Worm (Caenorhabditis elegans) whole organism, young adult: ENCODE data around the gene pas-1.

Experiments
- B0035.1 ChIP-seq: sonication (generic microtip); optimal IDR thresholded peaks from 2 replicates; lab custom pipeline; 2016; ENCODE audit warnings: missing genetic modification characterization, mild to moderate bottlenecking, missing compliant biosample characterization, missing genotype, missing genetic modification reagents
- C17E4.6 ChIP-seq: fragments of 200-800 bp; sonication (Bioruptor generic); IDR thresholded peaks from 2 replicates; pipeline ENCODE4 v1.3.6; 2022; ENCODE audit warnings: missing genetic modification reagents, missing genetic modification characterization, missing compliant biosample characterization
- F22D6.2 ChIP-seq: sonication (generic microtip); optimal IDR thresholded peaks from 2 replicates; lab custom pipeline; 2016; ENCODE audit warnings: mild to moderate bottlenecking, missing genetic modification characterization, missing compliant biosample characterization
- F39B2.1 ChIP-seq: fragments of 200-800 bp; sonication (Bioruptor generic); IDR thresholded peaks from 2 replicates; pipeline ENCODE4 v1.3.6; 2022; ENCODE audit warnings: missing genetic modification reagents, missing genetic modification characterization, missing compliant biosample characterization
- F49E8.2 ChIP-seq: sonication (generic microtip); optimal IDR thresholded peaks from 3 replicates; lab custom pipeline; 2017; ENCODE audit warnings: missing genetic modification characterization, mild to moderate bottlenecking, missing compliant biosample characterization, antibody characterized with exemption, moderate library complexity; ENCODE audit not compliant: insufficient read depth
- F57C9.4 ChIP-seq: sonication (generic microtip); optimal IDR thresholded peaks from 2 replicates; lab custom pipeline; 2017; ENCODE audit warnings: mild to moderate bottlenecking, missing genetic modification characterization, missing compliant biosample characterization
- T07F8.4 ChIP-seq: sonication (generic microtip); optimal IDR thresholded peaks from 2 replicates; lab custom pipeline; 2016; ENCODE audit warnings: mild to moderate bottlenecking, missing genetic modification characterization, moderate library complexity, missing compliant biosample characterization
- Y67H2A.10 ChIP-seq: fragments of 200-800 bp; sonication (Bioruptor generic); conservative IDR thresholded peaks from 2 replicates; pipeline ENCODE4 v1.3.6; 2022; ENCODE audit warnings: missing genetic modification reagents, missing genetic modification characterization, missing compliant biosample characterization
- aptf-2 ChIP-seq: fragments of 200-800 bp; sonication (Bioruptor generic); conservative IDR thresholded peaks from 2 replicates; pipeline ENCODE4 v1.3.6; 2022; ENCODE audit warnings: missing genetic modification reagents, missing genetic modification characterization, missing compliant biosample characterization
- aptf-3 ChIP-seq: fragments of 200-800 bp; sonication (Bioruptor generic); IDR thresholded peaks from 2 replicates; pipeline ENCODE4 v1.3.6; 2022; ENCODE audit warnings: missing genetic modification characterization, missing compliant biosample characterization
- atf-7 ChIP-seq: sonication (generic microtip); optimal IDR thresholded peaks from 2 replicates; lab custom pipeline; 2017; ENCODE audit warnings: mild to moderate bottlenecking, missing genetic modification characterization, missing compliant biosample characterization
- attf-5 ChIP-seq: fragments of 200-800 bp; sonication (Bioruptor generic); optimal IDR thresholded peaks from 2 replicates; lab custom pipeline; 2018; ENCODE audit warnings: mild to moderate bottlenecking, missing genetic modification characterization, missing compliant biosample characterization
- attf-6 ChIP-seq: fragments of 200-800 bp; sonication (Bioruptor generic); IDR thresholded peaks from 2 replicates; pipeline ENCODE4 v1.3.6; 2022; ENCODE audit warnings: missing genetic modification reagents, missing genetic modification characterization, missing compliant biosample characterization
- cebp-2 ChIP-seq: fragments of 200-800 bp; sonication (Bioruptor generic); IDR thresholded peaks from 2 replicates; pipeline ENCODE4 v1.3.6; 2022; ENCODE audit warnings: missing genetic modification characterization, missing compliant biosample characterization
- ceh-100 ChIP-seq: fragments of 200-800 bp; sonication (Bioruptor generic); IDR thresholded peaks from 2 replicates; pipeline ENCODE4 v1.3.6; 2022; ENCODE audit warnings: missing genetic modification reagents, missing genetic modification characterization, missing compliant biosample characterization
- ceh-27 ChIP-seq: fragments of 200-800 bp; sonication (Bioruptor generic); optimal IDR thresholded peaks from 2 replicates; lab custom pipeline; 2018; ENCODE audit warnings: mild to moderate bottlenecking, missing genetic modification characterization, moderate library complexity, missing compliant biosample characterization
- ceh-79 ChIP-seq: sonication (generic microtip); optimal IDR thresholded peaks from 2 replicates; lab custom pipeline; 2017; ENCODE audit warnings: mild to moderate bottlenecking, missing genetic modification characterization, missing compliant biosample characterization
- egl-44 ChIP-seq: fragments of 200-800 bp; sonication (Bioruptor generic); IDR thresholded peaks from 2 replicates; pipeline ENCODE4 v1.3.6; 2022; ENCODE audit warnings: missing genetic modification reagents, missing genetic modification characterization, missing compliant biosample characterization
- ekl-4 ChIP-seq: fragments of 200-800 bp; sonication (Bioruptor generic); IDR thresholded peaks from 2 replicates; pipeline ENCODE4 v1.3.6; 2022; ENCODE audit warnings: missing genetic modification reagents, missing genetic modification characterization, missing compliant biosample characterization
- ets-4 ChIP-seq: fragments of 200-800 bp; sonication (Bioruptor generic); optimal IDR thresholded peaks from 2 replicates; lab custom pipeline; 2018; ENCODE audit warnings: mild to moderate bottlenecking, missing genetic modification characterization, missing compliant biosample characterization
- hlh-12 ChIP-seq: sonication (generic microtip); optimal IDR thresholded peaks from 2 replicates; lab custom pipeline; 2016; ENCODE audit warnings: missing genetic modification characterization, missing compliant biosample characterization
- let-526 ChIP-seq: fragments of 200-800 bp; sonication (Bioruptor generic); IDR thresholded peaks from 2 replicates; pipeline ENCODE4 v1.3.6; 2022; ENCODE audit warnings: missing genetic modification reagents, missing genetic modification characterization, missing compliant biosample characterization
- let-607 ChIP-seq, 2 experiments: fragments of 200-800 bp in 1 of 2; sonication (Bioruptor generic) in 1 of 2; sonication (generic microtip) in 1 of 2; optimal IDR thresholded peaks; 2 replicates each; lab custom pipeline; 2016 to 2018; ENCODE audit warnings: mild to moderate bottlenecking in 2 of 2, missing compliant biosample characterization in 2 of 2, missing genetic modification characterization in 2 of 2, moderate library complexity in 2 of 2, missing genotype in 1 of 2
- lin-40 ChIP-seq: sonication (generic microtip); optimal IDR thresholded peaks from 2 replicates; lab custom pipeline; 2016; ENCODE audit warnings: missing genetic modification characterization, mild to moderate bottlenecking, missing compliant biosample characterization, missing genotype, missing genetic modification reagents
- lsy-27 ChIP-seq: sonication (generic microtip); optimal IDR thresholded peaks from 2 replicates; lab custom pipeline; 2017; ENCODE audit warnings: missing genetic modification characterization, mild to moderate bottlenecking, missing compliant biosample characterization, antibody characterized with exemption, missing genotype, borderline replicate concordance; ENCODE audit not compliant: insufficient read depth
- madf-6 ChIP-seq: fragments of 200-800 bp; sonication (Bioruptor generic); IDR thresholded peaks from 2 replicates; pipeline ENCODE4 v1.3.6; 2022; ENCODE audit warnings: missing genetic modification reagents, missing genetic modification characterization, missing compliant biosample characterization
- madf-8 ChIP-seq: fragments of 200-800 bp; sonication (Bioruptor generic); conservative IDR thresholded peaks from 2 replicates; pipeline ENCODE4 v1.3.6; 2022; ENCODE audit warnings: missing genetic modification reagents, missing genetic modification characterization, missing compliant biosample characterization
- mcd-1 ChIP-seq: fragments of 200-800 bp; sonication (Bioruptor generic); IDR thresholded peaks from 2 replicates; pipeline ENCODE4 v1.3.6; 2022; ENCODE audit warnings: missing genetic modification reagents, missing genetic modification characterization, missing compliant biosample characterization
- mes-4 ChIP-seq: sonication (generic microtip); optimal IDR thresholded peaks from 2 replicates; lab custom pipeline; 2016; ENCODE audit warnings: missing genotype, missing genetic modification characterization, missing compliant biosample characterization
- nhr-27 ChIP-seq: fragments of 200-800 bp; sonication (Bioruptor generic); optimal IDR thresholded peaks from 2 replicates; lab custom pipeline; 2018; ENCODE audit warnings: mild to moderate bottlenecking, missing genetic modification characterization, moderate library complexity, missing compliant biosample characterization
- rcor-1 ChIP-seq: fragments of 200-800 bp; sonication (Bioruptor generic); IDR thresholded peaks from 2 replicates; pipeline ENCODE4 v1.3.6; 2022; ENCODE audit warnings: missing genetic modification reagents, missing genetic modification characterization, missing compliant biosample characterization
- rpc-1 ChIP-seq, 2 experiments: fragments of 150-350 bp in 1 of 2; sonication (generic microtip) in 1 of 2; optimal IDR thresholded peaks; 2 replicates each; lab custom pipeline; 2014 to 2018; ENCODE audit warnings: missing biosample characterization in 1 of 2, missing genetic modification characterization in 1 of 2, missing genetic modification reagents in 1 of 2, missing genotype in 1 of 2
- sptf-2 ChIP-seq: fragments of 200-800 bp; sonication (Bioruptor generic); optimal IDR thresholded peaks from 2 replicates; lab custom pipeline; 2018; ENCODE audit warnings: mild to moderate bottlenecking, missing genetic modification characterization, missing compliant biosample characterization
- tlf-1 ChIP-seq: fragments of 200-800 bp; sonication (Bioruptor generic); optimal IDR thresholded peaks from 2 replicates; lab custom pipeline; 2018; ENCODE audit warnings: mild to moderate bottlenecking, missing genetic modification characterization, missing compliant biosample characterization
- zfh-2 ChIP-seq: fragments of 200-800 bp; sonication (Bioruptor generic); conservative IDR thresholded peaks from 2 replicates; pipeline ENCODE4 v1.3.6; 2022; ENCODE audit warnings: missing genetic modification reagents, missing genetic modification characterization, missing compliant biosample characterization
- zim-3 ChIP-seq: sonication (generic microtip); optimal IDR thresholded peaks from 2 replicates; lab custom pipeline; 2017; ENCODE audit warnings: mild to moderate bottlenecking, missing genetic modification characterization, moderate library complexity, missing compliant biosample characterization
- ztf-18 ChIP-seq: sonication (generic microtip); optimal IDR thresholded peaks from 2 replicates; lab custom pipeline; 2016; ENCODE audit warnings: missing genotype, mild to moderate bottlenecking, missing genetic modification characterization, missing compliant biosample characterization

The pas-1 gene

ce11 chrV:14436195-14436594, 13.8 kb upstream of the pas-1 start:
- no peak for TF ChIP-seq aptf-2 (GFP tag; lab: Robert Waterston, UW)
- no peak for TF ChIP-seq egl-44 (GFP tag; lab: Robert Waterston, UW)
- TF ChIP-seq C17E4.6 (GFP tag; lab: Robert Waterston, UW), result no peak
- TF ChIP-seq T07F8.4 (tag; lab: Kevin White, UChicago), result no peak
- no peak for TF ChIP-seq F22D6.2 (tag; lab: Kevin White, UChicago)
- no peak for TF ChIP-seq attf-6 (GFP tag; lab: Robert Waterston, UW)
- TF ChIP-seq B0035.1, result no peak
- TF ChIP-seq hlh-12 (tag; lab: Kevin White, UChicago), result no peak
- no peak for TF ChIP-seq rpc-1 (optimal IDR thresholded peaks at IDR 0.05; lab: Kevin White, UChicago)
- TF ChIP-seq rpc-1 (tag; optimal IDR thresholded peaks at IDR 0.05; lab: Kevin White, UChicago), result no peak
- TF ChIP-seq let-526 (GFP tag; lab: Robert Waterston, UW), result no peak
- no peak for TF ChIP-seq madf-6 (GFP tag; lab: Robert Waterston, UW)
- no peak for TF ChIP-seq cebp-2 (GFP tag; lab: Robert Waterston, UW)
- TF ChIP-seq attf-5, result no peak
- no peak for TF ChIP-seq Y67H2A.10 (GFP tag; lab: Robert Waterston, UW)
- TF ChIP-seq lsy-27, result no peak
- TF ChIP-seq mes-4 (tag; lab: Kevin White, UChicago), result no peak
- TF ChIP-seq sptf-2 (GFP tag; lab: Kevin White, UChicago), result no peak

ce11 chrV:14433584-14433983, 11.2 kb upstream of the pas-1 start:
- TF ChIP-seq sptf-2 (GFP tag; lab: Kevin White, UChicago), result no peak
- no peak for TF ChIP-seq lin-40
- TF ChIP-seq madf-8, result no peak
- TF ChIP-seq ztf-18 (tag; lab: Kevin White, UChicago), result no peak
- no peak for TF ChIP-seq zfh-2 (GFP tag; lab: Robert Waterston, UW)
- TF ChIP-seq nhr-27 (tag; lab: Kevin White, UChicago), result no peak
- no peak for TF ChIP-seq F39B2.1
- no peak for TF ChIP-seq F49E8.2
- TF ChIP-seq ets-4 (GFP tag; lab: Kevin White, UChicago), result no peak
- TF ChIP-seq F57C9.4 (tag; lab: Kevin White, UChicago), result no peak
- no peak for TF ChIP-seq mcd-1 (GFP tag; lab: Robert Waterston, UW)
- no peak for TF ChIP-seq atf-7 (tag; lab: Kevin White, UChicago)
- no peak for TF ChIP-seq ekl-4 (GFP tag; lab: Robert Waterston, UW)
- TF ChIP-seq rcor-1, result no peak
- no peak for TF ChIP-seq C17E4.6 (GFP tag; lab: Robert Waterston, UW)
- TF ChIP-seq tlf-1, result no peak
- TF ChIP-seq ceh-79 (tag; lab: Kevin White, UChicago), result no peak
- no peak for TF ChIP-seq zim-3 (tag; lab: Kevin White, UChicago)

ce11 chrV:14432259-14432658, 9.8 kb upstream of the pas-1 start, which contains the start of gene egl-1:
TSS of gene egl-1 (minus strand) at chrV:14432359.
- TF ChIP-seq ceh-100 (GFP tag; lab: Robert Waterston, UW), result no peak
- no peak for TF ChIP-seq aptf-2 (GFP tag; lab: Robert Waterston, UW)
- no peak for TF ChIP-seq ztf-18 (tag; lab: Kevin White, UChicago)
- TF ChIP-seq zim-3 (tag; lab: Kevin White, UChicago), result no peak
- TF ChIP-seq ceh-27 (GFP tag; lab: Kevin White, UChicago), result no peak
- no peak for TF ChIP-seq let-607 (tag; optimal IDR thresholded peaks at IDR 0.05; lab: Kevin White, UChicago)
- 0 out of 2 replicates have a peak, but pooled peaks have one; percentile 35 for TF ChIP-seq aptf-3 (GFP tag; lab: Robert Waterston, UW)
